Fruit fly (Drosophila melanogaster) whole organism, embryonic: Measurements from ENCODE around the gene AP-1-2beta.

Experiments
- BEAF-32 ChIP-seq: fragments of 200-800 bp; sonication (Bioruptor generic); optimal IDR thresholded peaks from 3 replicates; lab custom pipeline; 2017; ENCODE audit warnings: missing biosample characterization, missing genetic modification characterization, mild to moderate bottlenecking, moderate library complexity, missing genetic modification reagents
- CG1024 ChIP-seq: fragments of 200-800 bp; sonication (Bioruptor generic); IDR thresholded peaks from 2 replicates; pipeline ENCODE4 v1.3.6; 2022; ENCODE audit warnings: missing biosample characterization, missing genetic modification characterization
- CG10654 ChIP-seq: fragments of 200-800 bp; sonication (Bioruptor generic); optimal IDR thresholded peaks from 2 replicates; lab custom pipeline; 2016; ENCODE audit warnings: missing biosample characterization, missing genetic modification characterization
- CG11504 ChIP-seq: fragments of 200-800 bp; sonication (Bioruptor generic); optimal IDR thresholded peaks from 3 replicates; lab custom pipeline; 2019; ENCODE audit warnings: missing biosample characterization, mild to moderate bottlenecking, missing genetic modification characterization, moderate library complexity
- CG11723 ChIP-seq: fragments of 200-800 bp; sonication (Bioruptor generic); optimal IDR thresholded peaks from 2 replicates; lab custom pipeline; 2017; ENCODE audit warnings: missing biosample characterization, mild to moderate bottlenecking, missing genetic modification characterization
- CG12236 ChIP-seq: fragments of 200-800 bp; sonication (Bioruptor generic); optimal IDR thresholded peaks from 2 replicates; lab custom pipeline; 2016; ENCODE audit warnings: missing biosample characterization, missing genetic modification characterization
- CG14710 ChIP-seq: fragments of 200-800 bp; sonication (Bioruptor generic); optimal IDR thresholded peaks from 3 replicates; lab custom pipeline; 2019; ENCODE audit warnings: missing biosample characterization, mild to moderate bottlenecking, missing genetic modification characterization, moderate library complexity
- CG15696 ChIP-seq: fragments of 200-800 bp; sonication (Bioruptor generic); optimal IDR thresholded peaks from 2 replicates; lab custom pipeline; 2019; ENCODE audit warnings: missing biosample characterization, mild to moderate bottlenecking, missing genetic modification characterization, moderate library complexity
- CG16779 ChIP-seq: fragments of 200-800 bp; sonication (Bioruptor generic); IDR thresholded peaks from 2 replicates; pipeline ENCODE4 v1.3.6; 2022; ENCODE audit warnings: missing biosample characterization, missing genetic modification characterization
- CG17829 ChIP-seq: fragments of 200-800 bp; optimal IDR thresholded peaks from 2 replicates; lab custom pipeline; 2019; ENCODE audit warnings: missing biosample characterization, mild to moderate bottlenecking, missing genetic modification characterization, moderate library complexity
- CG2678 ChIP-seq: fragments of 200-800 bp; sonication (Bioruptor generic); optimal IDR thresholded peaks from 3 replicates; lab custom pipeline; 2019; ENCODE audit warnings: missing biosample characterization, mild to moderate bottlenecking, missing genetic modification characterization, moderate library complexity
- CG31388 ChIP-seq: fragments of 200-800 bp; sonication (Bioruptor generic); optimal IDR thresholded peaks from 2 replicates; lab custom pipeline; 2016; ENCODE audit warnings: missing biosample characterization, missing genetic modification characterization
- CG4328 ChIP-seq: fragments of 200-800 bp; sonication (Bioruptor generic); optimal IDR thresholded peaks from 3 replicates; lab custom pipeline; 2017; ENCODE audit warnings: missing biosample characterization, missing genetic modification reagents, missing genetic modification characterization
- CG6791 ChIP-seq: fragments of 200-800 bp; sonication (Bioruptor generic); IDR thresholded peaks from 3 replicates; pipeline ENCODE4 v1.3.6; 2022; ENCODE audit warnings: missing biosample characterization, missing genetic modification characterization; ENCODE audit not compliant: partially characterized antibody
- CG7963 ChIP-seq: fragments of 200-800 bp; sonication (Bioruptor generic); IDR thresholded peaks from 3 replicates; pipeline ENCODE4 v1.3.6; 2022; ENCODE audit warnings: missing biosample characterization, missing genetic modification characterization; ENCODE audit not compliant: partially characterized antibody
- CG8290 ChIP-seq, 3 experiments: fragments of 200-800 bp; sonication (Bioruptor generic); optimal IDR thresholded peaks; 2 replicates each; lab custom pipeline; 2016 to 2019; ENCODE audit warnings: missing biosample characterization in 3 of 3, missing genetic modification characterization in 3 of 3, mild to moderate bottlenecking in 2 of 3, moderate library complexity in 1 of 3
- CHES-1-like ChIP-seq: fragments of 200-800 bp; sonication (Bioruptor generic); optimal IDR thresholded peaks from 2 replicates; lab custom pipeline; 2016; ENCODE audit warnings: missing biosample characterization, missing genetic modification characterization
- Dek ChIP-seq: fragments of 200-800 bp; sonication (Bioruptor generic); optimal IDR thresholded peaks from 3 replicates; lab custom pipeline; 2019; ENCODE audit warnings: missing biosample characterization, mild to moderate bottlenecking, missing genetic modification characterization, moderate library complexity
- Hr51 ChIP-seq, 2 experiments: fragments of 200-800 bp; sonication (Bioruptor generic); optimal IDR thresholded peaks; 2 replicates in 1 of 2; 3 replicates in 1 of 2; lab custom pipeline; 2016 to 2018; ENCODE audit warnings: missing biosample characterization in 2 of 2, missing genetic modification characterization in 2 of 2, mild to moderate bottlenecking in 1 of 2, moderate library complexity in 1 of 2
- Med ChIP-seq: fragments of 200-800 bp; sonication (Bioruptor generic); peaks from one replicate; lab custom pipeline; 2016; ENCODE audit warnings: missing biosample characterization, missing genetic modification characterization, mild to moderate bottlenecking, inconsistent platforms, moderate library complexity
- NC2α ChIP-seq: fragments of 200-800 bp; sonication (Bioruptor generic); optimal IDR thresholded peaks from 2 replicates; lab custom pipeline; 2016; ENCODE audit warnings: missing biosample characterization, missing genetic modification characterization
- Nf-YC ChIP-seq: fragments of 200-800 bp; optimal IDR thresholded peaks from 3 replicates; lab custom pipeline; 2019; ENCODE audit warnings: missing biosample characterization, mild to moderate bottlenecking, missing genetic modification characterization, moderate library complexity
- Optix ChIP-seq: fragments of 200-800 bp; sonication (Bioruptor generic); IDR thresholded peaks from 3 replicates; pipeline ENCODE4 v1.3.6; 2022; ENCODE audit warnings: missing biosample characterization, missing genetic modification characterization
- Scr ChIP-seq: fragments of 200-800 bp; sonication (Bioruptor generic); IDR thresholded peaks from 2 replicates; pipeline ENCODE4 v1.3.6; 2022; ENCODE audit warnings: missing biosample characterization, missing genetic modification characterization; ENCODE audit not compliant: partially characterized antibody
- Stat92E ChIP-seq, 3 experiments: fragments of >200 bp in 2 of 3; fragments of 200-800 bp in 1 of 3; sonication (Bioruptor generic) in 1 of 3; optimal IDR thresholded peaks; 2 replicates each; lab custom pipeline; 2017 to 2019; ENCODE audit warnings: missing biosample characterization in 3 of 3, missing genetic modification characterization in 3 of 3, mild to moderate bottlenecking in 1 of 3, moderate library complexity in 1 of 3
- YL-1 ChIP-seq: fragments of 200-800 bp; sonication (Bioruptor generic); optimal IDR thresholded peaks from 3 replicates; lab custom pipeline; 2017; ENCODE audit warnings: missing biosample characterization, mild to moderate bottlenecking, missing genetic modification characterization
- ato ChIP-seq: fragments of 200-800 bp; sonication (Bioruptor generic); IDR thresholded peaks from 2 replicates; pipeline ENCODE4 v1.3.6; 2022; ENCODE audit warnings: missing biosample characterization, missing genetic modification characterization; ENCODE audit not compliant: partially characterized antibody
- ci ChIP-seq: fragments of 200-800 bp; sonication (Bioruptor generic); IDR thresholded peaks from 3 replicates; pipeline ENCODE4 v1.3.6; 2022; ENCODE audit warnings: missing biosample characterization, missing genetic modification characterization
- crp ChIP-seq, 2 experiments: fragments of 200-800 bp; sonication (Bioruptor generic); optimal IDR thresholded peaks; 2 replicates in 1 of 2; 3 replicates in 1 of 2; lab custom pipeline; 2017; ENCODE audit warnings: missing biosample characterization in 2 of 2, missing genetic modification characterization in 2 of 2, mild to moderate bottlenecking in 1 of 2, moderate library complexity in 1 of 2
- da ChIP-seq: fragments of 200-800 bp; sonication (Bioruptor generic); optimal IDR thresholded peaks from 2 replicates; lab custom pipeline; 2016; ENCODE audit warnings: missing biosample characterization, missing genetic modification characterization
- gcm2 ChIP-seq: fragments of 200-800 bp; sonication (Bioruptor generic); optimal IDR thresholded peaks from 2 replicates; lab custom pipeline; 2016; ENCODE audit warnings: missing biosample characterization, missing genetic modification characterization
- gfzf ChIP-seq: fragments of 200-800 bp; sonication (Bioruptor generic); optimal IDR thresholded peaks from 2 replicates; lab custom pipeline; 2016; ENCODE audit warnings: missing biosample characterization, mild to moderate bottlenecking, missing genetic modification characterization, moderate library complexity
- gsb-n ChIP-seq: fragments of 200-800 bp; sonication (Bioruptor generic); optimal IDR thresholded peaks from 3 replicates; lab custom pipeline; 2018; ENCODE audit warnings: missing biosample characterization, mild to moderate bottlenecking, missing genetic modification characterization
- ken ChIP-seq: fragments of 200-800 bp; sonication (Bioruptor generic); IDR thresholded peaks from 3 replicates; pipeline ENCODE4 v1.3.6; 2022; ENCODE audit warnings: missing biosample characterization, missing genetic modification characterization
- klu ChIP-seq: fragments of 200-800 bp; sonication (Bioruptor generic); IDR thresholded peaks from 2 replicates; pipeline ENCODE4 v1.3.6; 2022; ENCODE audit warnings: missing biosample characterization, missing genetic modification characterization
- lilli ChIP-seq: fragments of 200-800 bp; sonication (Bioruptor generic); optimal IDR thresholded peaks from 3 replicates; lab custom pipeline; 2016; ENCODE audit warnings: missing biosample characterization, missing genetic modification characterization
- lmd ChIP-seq: fragments of 200-800 bp; sonication (Bioruptor generic); IDR thresholded peaks from 2 replicates; pipeline ENCODE4 v1.3.6; 2022; ENCODE audit warnings: missing biosample characterization, missing genetic modification characterization
- luna ChIP-seq: fragments of 200-800 bp; sonication (Bioruptor generic); optimal IDR thresholded peaks from 2 replicates; lab custom pipeline; 2016; ENCODE audit warnings: missing biosample characterization, missing genetic modification characterization
- nom ChIP-seq: fragments of 200-800 bp; sonication (Bioruptor generic); optimal IDR thresholded peaks from 2 replicates; lab custom pipeline; 2017; ENCODE audit warnings: missing biosample characterization, missing genetic modification characterization, mild to moderate bottlenecking, moderate library complexity, missing genetic modification reagents
- odd ChIP-seq: fragments of 200-800 bp; sonication (Bioruptor generic); optimal IDR thresholded peaks from 2 replicates; lab custom pipeline; 2017; ENCODE audit warnings: missing biosample characterization, mild to moderate bottlenecking, missing genetic modification characterization
- onecut ChIP-seq: fragments of 200-800 bp; sonication (Bioruptor generic); IDR thresholded peaks from 2 replicates; pipeline ENCODE4 v1.3.6; 2022; ENCODE audit warnings: missing biosample characterization, missing genetic modification characterization
- schlank ChIP-seq: fragments of 200-800 bp; sonication (Bioruptor generic); optimal IDR thresholded peaks from 2 replicates; lab custom pipeline; 2018; ENCODE audit warnings: missing biosample characterization, mild to moderate bottlenecking, missing genetic modification characterization
- seq ChIP-seq: fragments of 200-800 bp; sonication (Bioruptor generic); IDR thresholded peaks from 2 replicates; pipeline ENCODE4 v1.3.6; 2022; ENCODE audit warnings: missing biosample characterization, missing genetic modification characterization
- shn ChIP-seq: fragments of 200-800 bp; sonication (Bioruptor generic); optimal IDR thresholded peaks from 3 replicates; lab custom pipeline; 2016; ENCODE audit warnings: missing biosample characterization, missing genetic modification characterization
- tna ChIP-seq: fragments of 200-800 bp; sonication (Bioruptor generic); IDR thresholded peaks from 2 replicates; pipeline ENCODE4 v1.3.6; 2022; ENCODE audit warnings: missing biosample characterization, missing genetic modification characterization; ENCODE audit not compliant: partially characterized antibody
- twi ChIP-seq: fragments of 200-800 bp; optimal IDR thresholded peaks from 2 replicates; lab custom pipeline; 2019; ENCODE audit warnings: missing biosample characterization, mild to moderate bottlenecking, missing genetic modification characterization, moderate library complexity
- usp ChIP-seq: fragments of >200 bp; optimal IDR thresholded peaks from 2 replicates; lab custom pipeline; 2017; ENCODE audit warnings: missing biosample characterization, missing genetic modification characterization
- vvl ChIP-seq: fragments of 200-800 bp; sonication (Bioruptor generic); IDR thresholded peaks from 2 replicates; pipeline ENCODE4 v1.3.6; 2022; ENCODE audit warnings: missing biosample characterization, missing genetic modification characterization

AP-1-2beta gene

DNA sequence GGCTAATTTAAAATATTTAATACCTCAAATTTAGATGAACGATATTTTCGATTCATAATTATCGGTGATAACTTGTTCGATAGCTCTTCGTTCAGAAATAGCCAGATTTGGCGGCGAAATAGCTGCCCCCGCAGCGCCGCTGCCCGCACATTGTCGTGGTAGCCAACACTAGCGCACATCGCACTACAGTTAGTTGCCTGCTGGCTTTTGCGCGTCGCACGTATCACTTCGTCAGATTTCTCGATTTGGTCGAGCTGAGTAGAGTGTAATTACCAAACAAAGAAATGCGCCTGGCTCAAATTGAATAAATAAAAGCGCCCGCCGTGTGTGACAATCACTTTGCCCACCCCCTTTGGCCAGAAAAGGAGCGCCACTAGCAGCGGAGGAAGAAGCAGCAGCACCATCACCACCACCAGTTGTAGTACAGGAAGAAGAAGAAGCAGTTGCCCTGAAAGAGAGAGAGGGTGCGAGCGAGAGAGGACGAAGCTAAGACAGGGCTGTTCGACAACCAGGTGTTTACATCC lies 19.9 kb downstream of the AP-1-2beta start, which contains the start of gene Abcd3 (continued):
- peak; percentile 65 for TF ChIP-seq Nf-YC (tag; lab: Kevin White, UChicago)
- no peak for TF ChIP-seq gcm2 (GFP tag; lab: Kevin White, UChicago)
- peak; percentile 43 for TF ChIP-seq CG2678
- TF ChIP-seq YL-1 (GFP tag; lab: Kevin White, UChicago): peak; percentile 84
- TF ChIP-seq ci (GFP tag; lab: Robert Waterston, UW): peak; percentile 68; the same call in 1 of the 3 replicates
- TF ChIP-seq da (GFP tag; lab: Kevin White, UChicago): peak; percentile 62
- peak; percentile 68; the same call in 1 of the 2 replicates for TF ChIP-seq seq (GFP tag; lab: Robert Waterston, UW)
- TF ChIP-seq vvl (GFP tag; lab: Robert Waterston, UW): peak; percentile 58; the same call in 1 of the 2 replicates
- peak; percentile 62; the same call in 2 of the 3 replicates for TF ChIP-seq CG7963
- peak in 1 of 2 experiments; percentile 72 for TF ChIP-seq crp (GFP tag; optimal IDR thresholded peaks at IDR 0.05; lab: Kevin White, UChicago)
- peak; percentile 38 for TF ChIP-seq CG14710
- peak; percentile 19 for TF ChIP-seq CHES-1-like (GFP tag; lab: Kevin White, UChicago)
- TF ChIP-seq ato (GFP tag; lab: Robert Waterston, UW): peak; percentile 60; the same call in 1 of the 2 replicates
- peak; percentile 92 for TF ChIP-seq Med
- TF ChIP-seq CG15696 (tag; lab: Kevin White, UChicago): no peak
- peak; percentile 58 for TF ChIP-seq BEAF-32 (GFP tag; lab: Kevin White, UChicago)
- peak; percentile 8 for TF ChIP-seq gfzf (GFP tag; lab: Kevin White, UChicago)
- TF ChIP-seq CG11723 (GFP tag; lab: Kevin White, UChicago): peak; percentile 28
- no peak for TF ChIP-seq lmd (GFP tag; lab: Robert Waterston, UW)
- peak; percentile 73 for TF ChIP-seq nom (GFP tag; lab: Kevin White, UChicago)
- no peak for TF ChIP-seq CG16779 (GFP tag; lab: Robert Waterston, UW)
- peak; percentile 1 for TF ChIP-seq shn (GFP tag; lab: Kevin White, UChicago)
- TF ChIP-seq NC2α: no peak
- TF ChIP-seq CG4328: peak; percentile 1
- TF ChIP-seq Stat92E (GFP tag; optimal IDR thresholded peaks at IDR 0.05; lab: Kevin White, UChicago): peak in 1 of 3 experiments; percentile 87
- TF ChIP-seq gsb-n (tag; lab: Kevin White, UChicago): no peak
- peak; percentile 49 for TF ChIP-seq CG17829 (tag; lab: Kevin White, UChicago)
- TF ChIP-seq odd (GFP tag; lab: Kevin White, UChicago): peak; percentile 47
- peak; percentile 56; the same call in 1 of the 3 replicates for TF ChIP-seq ken (GFP tag; lab: Robert Waterston, UW)
- peak; percentile 17 for TF ChIP-seq Dek (tag; lab: Kevin White, UChicago)
- peak; percentile 68 for TF ChIP-seq tna (GFP tag; lab: Robert Waterston, UW)
- peak; percentile 43; the same call in 1 of the 2 replicates for TF ChIP-seq onecut (GFP tag; lab: Robert Waterston, UW)
- TF ChIP-seq CG1024 (GFP tag; lab: Robert Waterston, UW): 0 out of 2 replicates have a peak, but pooled peaks have one; percentile 28
- TF ChIP-seq klu: no peak
- TF ChIP-seq luna (GFP tag; lab: Kevin White, UChicago): no peak
- TF ChIP-seq CG12236 (GFP tag; lab: Kevin White, UChicago): no peak
- TF ChIP-seq twi (tag; lab: Kevin White, UChicago): peak; percentile 59
- TF ChIP-seq lilli (GFP tag; lab: Kevin White, UChicago): peak; percentile 34
- no peak for TF ChIP-seq Optix (GFP tag; lab: Robert Waterston, UW)
- peak; percentile 9 for TF ChIP-seq CG10654 (GFP tag; lab: Kevin White, UChicago)
- peak; percentile 54 for TF ChIP-seq CG8290 (GFP tag; optimal IDR thresholded peaks at IDR 0.05; lab: Kevin White, UChicago)
- peak; percentile 86 to 93 for TF ChIP-seq CG8290 (tag; optimal IDR thresholded peaks at IDR 0.05; lab: Kevin White, UChicago)
- TF ChIP-seq usp: no peak
- peak; percentile 75 for TF ChIP-seq CG6791 (GFP tag; lab: Robert Waterston, UW)
- peak; percentile 68 for TF ChIP-seq Scr (GFP tag; lab: Robert Waterston, UW)
- TF ChIP-seq CG31388 (GFP tag; lab: Kevin White, UChicago): no peak
- TF ChIP-seq schlank (tag; lab: Kevin White, UChicago): peak; percentile 50
- TF ChIP-seq Hr51 (GFP tag; optimal IDR thresholded peaks at IDR 0.05; lab: Kevin White, UChicago): peak in 1 of 2 experiments; percentile 13
- TF ChIP-seq CG11504 (tag; lab: Kevin White, UChicago): peak; percentile 10
